Comparison of ENCODE assay signal across 5 worm cellular contexts in the genomic region with DNA sequence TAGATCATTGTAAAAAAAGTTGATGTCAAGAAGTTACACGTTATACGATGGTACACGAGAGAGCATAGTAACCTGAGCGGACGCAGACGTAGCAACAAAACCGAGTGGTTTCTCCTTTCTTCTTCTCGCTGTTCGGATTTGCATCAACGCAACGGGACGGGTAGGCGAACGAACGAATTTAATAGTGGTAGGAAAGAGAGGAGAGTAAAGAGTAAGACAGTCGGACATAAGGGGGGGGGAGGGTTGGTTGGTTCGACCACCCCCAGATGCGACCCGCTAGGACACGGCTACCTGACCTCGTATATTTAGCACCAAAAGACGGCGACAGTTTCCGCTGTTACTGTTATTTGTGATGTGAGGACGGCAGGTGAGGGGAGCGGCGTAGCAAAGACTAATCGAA.
TF ChIP-seq lines count a peak whose summit lies in the region.

No protein-coding gene starts in this region.

TF ChIP-seq in whole organism, L1 larva, 84 proteins besides CTCF, POLR2A, EP300 and RAD21:
- TF ChIP-seq lin-14 (GFP tag; optimal IDR thresholded peaks at IDR 0.05; lab: Kevin White, UChicago) (peak; percentile 73), lin-39 (tag; optimal IDR thresholded peaks at IDR 0.05; lab: Kevin White, UChicago) (no peak), unc-98 (GFP tag; IDR thresholded peaks at IDR 0.05; lab: Robert Waterston, UW) (no peak), blmp-1 (tag; optimal IDR thresholded peaks at IDR 0.05; lab: Kevin White, UChicago) (peak; percentile 64), unc-30 (tag; optimal IDR thresholded peaks at IDR 0.05; lab: Kevin White, UChicago) (no peak), nhr-12 (tag; optimal IDR thresholded peaks at IDR 0.05; lab: Kevin White, UChicago) (no peak), sup-37 (GFP tag; optimal IDR thresholded peaks at IDR 0.05; lab: Kevin White, UChicago) (no peak), nhr-85 (tag; lab: Kevin White, UChicago) (peak; percentile 65), vab-15 (tag; optimal IDR thresholded peaks at IDR 0.05; lab: Kevin White, UChicago) (no peak)

TF ChIP-seq in whole organism, L3 larva, 47 proteins besides CTCF, POLR2A, EP300 and RAD21:
- TF ChIP-seq nfya-1 (tag; optimal IDR thresholded peaks at IDR 0.05; lab: Kevin White, UChicago; ENCODE audit: insufficient read depth) = no peak
- no peak for TF ChIP-seq elt-1 (tag; optimal IDR thresholded peaks at IDR 0.05; lab: Kevin White, UChicago)
- no peak for TF ChIP-seq fkh-10 (GFP tag; optimal IDR thresholded peaks at IDR 0.05; lab: Kevin White, UChicago)
- no peak for TF ChIP-seq ceh-82 (tag; optimal IDR thresholded peaks at IDR 0.05; lab: Kevin White, UChicago)
- TF ChIP-seq unc-62 (GFP tag; optimal IDR thresholded peaks at IDR 0.05; lab: Kevin White, UChicago) = no peak
- TF ChIP-seq ama-1 (optimal IDR thresholded peaks at IDR 0.05; lab: Kevin White, UChicago) = no peak
- peak; percentile 14 for TF ChIP-seq nhr-23 (tag; optimal IDR thresholded peaks at IDR 0.05; lab: Kevin White, UChicago)
- TF ChIP-seq hmg-11 (tag; optimal IDR thresholded peaks at IDR 0.05; lab: Kevin White, UChicago) = peak; percentile 13
- TF ChIP-seq daf-12 (tag; optimal IDR thresholded peaks at IDR 0.05; lab: Kevin White, UChicago) = no peak
- peak; percentile 70 for TF ChIP-seq nhr-25 (tag; optimal IDR thresholded peaks at IDR 0.05; lab: Kevin White, UChicago)

TF ChIP-seq in whole organism, early embryonic, 17 proteins besides CTCF, POLR2A, EP300 and RAD21:
- no peak for TF ChIP-seq hnd-1 (tag; optimal IDR thresholded peaks at IDR 0.05; lab: Kevin White, UChicago)
- TF ChIP-seq hmg-4 (GFP tag; optimal IDR thresholded peaks at IDR 0.05; lab: Kevin White, UChicago) = peak; percentile 74
- no peak for TF ChIP-seq aly-1 (tag; optimal IDR thresholded peaks at IDR 0.05; lab: Kevin White, UChicago)
- peak; percentile 26 for TF ChIP-seq F13C5.2 (tag; optimal IDR thresholded peaks at IDR 0.05; lab: Kevin White, UChicago)
- 0 out of 2 replicates have a peak, but pooled peaks have one; percentile 7 for TF ChIP-seq flt-1 (GFP tag; IDR thresholded peaks at IDR 0.05; lab: Robert Waterston, UW)
- TF ChIP-seq ama-1 (optimal IDR thresholded peaks at IDR 0.05; lab: Kevin White, UChicago) = no peak

TF ChIP-seq in whole organism, midembryonic, 9 proteins besides CTCF, POLR2A, EP300 and RAD21:
- TF ChIP-seq klf-2 (GFP tag; conservative IDR thresholded peaks at IDR 0.05; lab: Robert Waterston, UW) (no peak), flt-1 (GFP tag; IDR thresholded peaks at IDR 0.05; lab: Robert Waterston, UW) (0 out of 2 replicates have a peak, but pooled peaks have one; percentile 57)

TF ChIP-seq in whole organism, young adult, 124 proteins besides CTCF, POLR2A, EP300 and RAD21:
- TF ChIP-seq somi-1 (GFP tag; optimal IDR thresholded peaks at IDR 0.05; lab: Kevin White, UChicago) (no peak), efl-1 (GFP tag; optimal IDR thresholded peaks at IDR 0.05; lab: Kevin White, UChicago) (no peak), madf-8 (GFP tag; conservative IDR thresholded peaks at IDR 0.05; lab: Robert Waterston, UW) (no peak), egl-44 (GFP tag; IDR thresholded peaks at IDR 0.05; lab: Robert Waterston, UW) (no peak), ceh-27 (GFP tag; optimal IDR thresholded peaks at IDR 0.05; lab: Kevin White, UChicago) (peak; percentile 23), ztf-18 (tag; optimal IDR thresholded peaks at IDR 0.05; lab: Kevin White, UChicago) (no peak), dpff-1 (tag; optimal IDR thresholded peaks at IDR 0.05; lab: Kevin White, UChicago) (no peak)
